Fruit fly (Drosophila melanogaster) whole organism, larva: ENCODE measurements around the gene Syt1.
A peak's percentile ranks its signal among the peaks of the same experiment; 100 is the strongest.

ENCODE experiments used
- noc ChIP-seq: fragments of 200-800 bp; sonication (Bioruptor generic); optimal IDR thresholded peaks from 3 replicates; lab custom pipeline; 2019; ENCODE audit warnings: missing biosample characterization, mild to moderate bottlenecking, missing genetic modification characterization, moderate library complexity

Syt1 gene

DNA sequence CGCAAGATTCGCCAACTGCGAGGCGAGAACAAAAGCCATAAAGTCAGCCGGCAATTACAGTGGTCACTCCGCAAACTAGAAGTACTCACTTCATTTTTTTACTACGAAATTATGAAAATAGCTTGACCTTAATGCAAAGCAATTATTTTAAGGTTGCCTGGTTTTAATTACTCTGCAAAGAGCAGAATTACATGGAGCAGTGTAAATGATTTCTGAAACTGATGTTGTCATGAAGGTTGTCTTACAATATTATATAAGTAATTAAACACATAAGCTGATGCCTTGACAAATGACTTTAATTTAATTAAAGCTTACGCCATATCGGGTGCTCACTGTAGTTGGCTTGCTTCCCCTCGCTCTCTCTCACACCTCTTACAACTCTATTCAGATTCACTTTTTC, 65.6 kb downstream of the Syt1 start:
- TF ChIP-seq noc = peak; percentile 90

- no peak for TF ChIP-seq noc
Measured at dm6 chr2L:2732139-2732830, 67.5 kb downstream of the Syt1 start.

DNA sequence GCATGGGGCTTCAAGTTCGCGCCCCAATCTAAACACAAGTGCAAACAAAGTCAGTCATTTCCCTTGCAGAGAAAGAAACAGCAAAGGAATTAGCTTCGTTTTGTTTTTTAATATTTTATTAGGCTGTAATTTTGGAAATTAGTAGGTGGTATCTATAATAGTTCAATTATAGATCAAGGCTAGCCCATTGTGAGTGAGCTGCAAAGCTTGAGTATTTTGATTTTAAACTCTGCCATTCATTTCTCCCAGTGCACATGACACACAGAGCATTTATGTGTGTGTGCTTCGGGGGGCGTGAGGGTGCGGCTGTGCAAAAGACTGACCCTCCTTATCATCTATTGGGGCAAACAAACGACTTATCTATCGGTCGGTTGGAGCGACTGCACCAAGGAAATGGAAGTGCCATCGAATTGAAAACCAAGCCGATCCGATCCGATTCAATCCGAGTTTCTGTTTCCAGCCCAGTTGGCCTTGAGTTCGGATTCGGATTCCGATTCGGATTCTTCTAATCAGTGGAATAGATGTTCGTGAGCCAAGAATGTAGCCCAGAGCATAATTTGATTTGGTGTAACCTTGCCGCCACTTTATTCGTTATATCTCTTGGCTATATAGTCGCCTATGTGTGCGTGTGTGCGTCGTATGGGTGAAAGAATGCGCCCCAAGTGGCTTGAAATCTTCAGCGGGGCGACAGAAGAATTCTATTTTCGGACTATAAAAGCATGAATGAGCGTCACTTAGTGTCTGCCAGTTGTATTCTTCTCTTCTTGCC, 68.2 kb downstream of the Syt1 start:
- no peak for TF ChIP-seq noc

DNA sequence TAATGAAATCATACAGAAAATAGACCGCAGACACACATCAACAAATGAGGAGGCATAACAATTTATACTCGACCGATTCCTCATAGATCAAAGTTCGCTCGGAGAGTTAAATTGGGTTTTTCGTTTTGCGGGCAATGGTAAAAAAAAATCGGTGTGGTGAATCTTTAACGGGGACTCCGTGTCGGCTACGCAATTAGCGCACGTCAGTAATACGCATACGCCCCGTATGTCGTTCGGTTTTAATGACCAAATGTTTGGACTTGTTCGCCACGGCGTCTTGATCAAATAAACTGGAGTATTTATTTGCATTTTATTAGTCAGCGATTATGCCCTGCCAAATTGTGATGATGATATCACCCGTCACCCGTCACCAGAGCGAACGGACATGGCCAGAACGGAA, 69.0 kb downstream of the Syt1 start:
- TF ChIP-seq noc = no peak

dm6 chr2L:2729882-2730281, 69.9 kb downstream of the Syt1 start:
- TF ChIP-seq noc = no peak

dm6 chr2L:2728577-2728976, 71.2 kb downstream of the Syt1 start:
- TF ChIP-seq noc = no peak

DNA sequence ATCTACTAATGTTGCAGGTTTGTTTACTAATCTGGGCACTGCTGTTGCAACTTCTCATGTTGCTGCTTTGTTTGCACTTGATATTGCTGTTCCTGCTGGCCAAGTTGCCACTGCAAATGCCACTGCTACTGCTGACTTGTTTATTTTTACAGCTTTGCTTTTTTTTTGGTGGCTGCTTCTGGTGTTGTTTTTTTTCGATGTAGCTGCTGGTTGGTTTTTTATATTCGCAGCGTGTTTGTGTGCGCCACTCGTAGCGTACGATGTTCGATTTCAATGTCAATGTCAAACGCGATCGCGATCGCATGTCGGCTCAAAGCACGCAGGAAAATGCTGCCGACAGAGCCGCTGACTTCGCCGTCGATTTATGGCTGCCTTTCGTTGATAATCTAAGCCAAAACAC, 72.0 kb downstream of the Syt1 start:
- no peak for TF ChIP-seq noc

- TF ChIP-seq noc = no peak
Measured at dm6 chr2L:2727364-2727763, 72.4 kb downstream of the Syt1 start.

dm6 chr2L:2725374-2725773, 74.4 kb downstream of the Syt1 start, which contains the start of gene CG31689:
Gene CG31689 (plus strand): TSS chr2L:2725674.
- no peak for TF ChIP-seq noc

- TF ChIP-seq noc = no peak
Measured at dm6 chr2L:2724459-2724858, 75.3 kb downstream of the Syt1 start.

DNA sequence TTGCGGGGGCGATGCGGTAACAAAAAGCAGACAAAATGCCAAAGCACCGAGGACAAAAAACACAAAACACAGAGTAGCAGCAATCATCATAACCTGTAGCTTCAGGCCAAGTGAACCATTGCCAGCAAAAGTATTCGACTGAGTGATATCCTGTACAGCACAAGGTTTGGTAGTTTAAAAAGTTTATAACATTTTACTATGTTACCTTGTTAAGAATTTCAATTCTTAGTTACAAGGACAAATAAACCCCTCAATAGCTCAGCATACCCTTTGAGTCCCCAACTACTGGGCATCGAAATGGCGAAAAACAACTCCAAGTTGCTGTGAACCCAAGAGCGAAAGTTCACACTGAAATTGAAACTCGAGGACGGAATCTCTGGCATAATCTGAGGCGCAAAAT, 76.7 kb downstream of the Syt1 start:
- no peak for TF ChIP-seq noc
